Worm (Caenorhabditis elegans) whole organism, L3 larva: ENCODE results near the gene sax-2.

Source experiments
- ZK546.5 ChIP-seq: sonication (generic microtip); optimal IDR thresholded peaks from 2 replicates; lab custom pipeline; 2017; ENCODE audit warnings: missing biosample characterization, missing genetic modification characterization
- ceh-28 ChIP-seq: fragments of 150-350 bp; optimal IDR thresholded peaks from 2 replicates; lab custom pipeline; 2014; ENCODE audit warnings: missing biosample characterization, missing genetic modification reagents, missing genetic modification characterization
- ceh-82 ChIP-seq: fragments of 150-350 bp; optimal IDR thresholded peaks from 2 replicates; lab custom pipeline; 2014; ENCODE audit warnings: missing biosample characterization, missing genetic modification characterization
- ceh-9 ChIP-seq: sonication (generic microtip); optimal IDR thresholded peaks from 2 replicates; lab custom pipeline; 2018; ENCODE audit warnings: missing biosample characterization, missing genetic modification characterization
- egl-27 ChIP-seq: sonication (generic microtip); optimal IDR thresholded peaks from 4 replicates; lab custom pipeline; 2017; ENCODE audit warnings: missing biosample characterization, missing genetic modification reagents, missing genetic modification characterization
- elt-1 ChIP-seq: fragments of 150-350 bp; optimal IDR thresholded peaks from 2 replicates; lab custom pipeline; 2014; ENCODE audit warnings: missing biosample characterization, missing genetic modification characterization
- elt-2 ChIP-seq: sonication (generic microtip); optimal IDR thresholded peaks from 2 replicates; lab custom pipeline; 2016; ENCODE audit warnings: missing genetic modification reagents, mild to moderate bottlenecking, missing genetic modification characterization, missing compliant biosample characterization
- elt-3 ChIP-seq, 3 experiments: fragments of 150-350 bp in 1 of 3; sonication (generic microtip) in 2 of 3; optimal IDR thresholded peaks; 2 replicates in 2 of 3; 4 replicates in 1 of 3; lab custom pipeline; 2014 to 2017; ENCODE audit warnings: missing biosample characterization in 3 of 3, missing genetic modification characterization in 3 of 3
- eor-1 ChIP-seq, 2 experiments: fragments of 150-350 bp; optimal IDR thresholded peaks; 2 replicates each; lab custom pipeline; 2014 to 2018; ENCODE audit warnings: missing biosample characterization in 2 of 2, missing genetic modification characterization in 2 of 2
- lin-39 ChIP-seq: fragments of 150-350 bp; optimal IDR thresholded peaks from 2 replicates; lab custom pipeline; 2018; ENCODE audit warnings: missing biosample characterization, missing genetic modification reagents, missing genetic modification characterization
- lsy-12 ChIP-seq: sonication (generic microtip); optimal IDR thresholded peaks from 2 replicates; lab custom pipeline; 2016; ENCODE audit warnings: mild to moderate bottlenecking, missing genetic modification characterization, missing compliant biosample characterization
- mdl-1 ChIP-seq: fragments of 150-350 bp; optimal IDR thresholded peaks from 2 replicates; lab custom pipeline; 2014; ENCODE audit warnings: missing biosample characterization, missing genetic modification characterization
- mml-1 ChIP-seq: fragments of 150-350 bp; sonication (generic microtip); optimal IDR thresholded peaks from 3 replicates; lab custom pipeline; 2014; ENCODE audit warnings: missing biosample characterization, missing genetic modification characterization
- nfya-1 ChIP-seq: sonication (generic microtip); optimal IDR thresholded peaks from 2 replicates; lab custom pipeline; 2017; ENCODE audit warnings: missing genetic modification characterization, mild to moderate bottlenecking, missing compliant biosample characterization, antibody characterized with exemption, moderate library complexity; ENCODE audit not compliant: insufficient read depth
- nhr-11 ChIP-seq: fragments of 150-350 bp; optimal IDR thresholded peaks from 2 replicates; lab custom pipeline; 2014; ENCODE audit warnings: missing biosample characterization, missing genetic modification characterization
- nhr-12 ChIP-seq: fragments of 150-350 bp; optimal IDR thresholded peaks from 2 replicates; lab custom pipeline; 2014; ENCODE audit warnings: missing biosample characterization, missing genetic modification characterization
- nhr-23 ChIP-seq: fragments of 150-350 bp; optimal IDR thresholded peaks from 2 replicates; lab custom pipeline; 2014; ENCODE audit warnings: missing biosample characterization, missing genetic modification reagents, missing genetic modification characterization
- nhr-25 ChIP-seq: sonication (generic microtip); optimal IDR thresholded peaks from 2 replicates; lab custom pipeline; 2017; ENCODE audit warnings: missing biosample characterization, missing genetic modification characterization
- nhr-28 ChIP-seq: fragments of 150-350 bp; optimal IDR thresholded peaks from 2 replicates; lab custom pipeline; 2014; ENCODE audit warnings: missing biosample characterization, missing genetic modification characterization
- nhr-43 ChIP-seq: sonication (generic microtip); optimal IDR thresholded peaks from 2 replicates; lab custom pipeline; 2016; ENCODE audit warnings: mild to moderate bottlenecking, missing genetic modification characterization, missing compliant biosample characterization; ENCODE audit not compliant: poor library complexity, severe bottlenecking
- pha-4 ChIP-seq: fragments of 150-350 bp; optimal IDR thresholded peaks from 2 replicates; lab custom pipeline; 2014; ENCODE audit warnings: missing biosample characterization, missing genetic modification reagents, missing genetic modification characterization
- pqm-1 ChIP-seq: fragments of 150-350 bp; optimal IDR thresholded peaks from 2 replicates; lab custom pipeline; 2017; ENCODE audit warnings: missing biosample characterization, missing genetic modification characterization, inconsistent platforms
- skn-1 ChIP-seq: fragments of 150-350 bp; optimal IDR thresholded peaks from 2 replicates; lab custom pipeline; 2014; ENCODE audit warnings: missing biosample characterization, missing genetic modification characterization
- snpc-4 ChIP-seq: fragments of 150-350 bp; optimal IDR thresholded peaks from 2 replicates; lab custom pipeline; 2014; ENCODE audit warnings: missing biosample characterization, missing genetic modification characterization
- tbx-2 ChIP-seq: sonication (generic microtip); optimal IDR thresholded peaks from 2 replicates; lab custom pipeline; 2016; ENCODE audit warnings: mild to moderate bottlenecking, missing genetic modification characterization, missing compliant biosample characterization
- unc-62 ChIP-seq: fragments of 150-350 bp; sonication (generic microtip); optimal IDR thresholded peaks from 4 replicates; lab custom pipeline; 2014; ENCODE audit warnings: missing biosample characterization, missing genetic modification reagents, missing genetic modification characterization
- zag-1 ChIP-seq: fragments of 150-350 bp; optimal IDR thresholded peaks from 2 replicates; lab custom pipeline; 2014; ENCODE audit warnings: missing biosample characterization, missing genetic modification characterization
- ztf-11 ChIP-seq: fragments of 150-350 bp; optimal IDR thresholded peaks from 2 replicates; lab custom pipeline; 2014; ENCODE audit warnings: missing biosample characterization, missing genetic modification characterization
- ztf-4 ChIP-seq: fragments of 150-350 bp; optimal IDR thresholded peaks from 2 replicates; lab custom pipeline; 2014; ENCODE audit warnings: missing biosample characterization, missing genetic modification characterization

Gene sax-2

DNA sequence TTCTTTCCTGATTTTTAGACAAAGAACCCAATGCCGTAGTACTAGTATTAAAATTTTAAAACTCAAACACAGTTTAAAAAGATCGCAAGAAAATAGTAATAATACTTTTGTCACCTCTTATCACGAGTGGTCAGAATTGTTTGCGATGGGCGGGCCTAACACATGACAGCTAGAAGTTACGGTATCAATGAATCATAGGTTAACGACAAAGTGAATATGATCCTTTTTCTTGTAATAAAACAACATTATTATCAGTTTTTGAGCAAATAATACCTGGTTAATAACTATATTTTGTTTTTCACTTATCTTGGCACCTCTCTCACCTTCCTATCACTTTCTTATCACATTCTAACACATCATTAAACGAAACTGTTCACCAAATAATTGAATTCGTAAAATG, 3.5 kb downstream of the sax-2 start:
- TF ChIP-seq zag-1 (tag; lab: Kevin White, UChicago) (no peak), pqm-1 (tag; lab: Kevin White, UChicago) (peak; percentile 55), elt-2 (tag; lab: Kevin White, UChicago) (peak; percentile 65)
- TF ChIP-seq, all 47 proteins: peak for 2

DNA sequence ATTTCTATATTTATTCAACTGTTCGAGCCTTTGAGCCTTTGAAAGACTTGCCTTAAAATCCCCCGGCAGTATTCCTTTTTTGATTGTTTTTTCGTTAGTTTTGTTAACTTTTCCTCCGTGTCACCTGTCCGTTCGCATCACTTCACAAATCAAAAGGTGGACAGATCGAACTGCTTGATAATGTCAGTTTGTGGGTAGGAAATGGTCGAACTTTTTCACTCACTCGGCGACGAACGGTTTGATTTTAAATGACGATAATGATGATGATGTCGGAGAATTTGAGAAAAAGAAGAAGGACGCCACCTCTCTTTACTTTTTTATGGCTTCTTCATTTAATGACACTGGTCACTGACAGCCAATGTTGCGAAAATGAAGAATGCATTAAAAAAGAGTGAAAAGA, 9.6 kb downstream of the sax-2 start:
- no peak for TF ChIP-seq ZK546.5 (tag; lab: Kevin White, UChicago)
- peak; percentile 40 for TF ChIP-seq unc-62 (GFP tag; lab: Kevin White, UChicago)
- TF ChIP-seq zag-1 (tag; lab: Kevin White, UChicago): no peak
- TF ChIP-seq nhr-25 (tag; lab: Kevin White, UChicago): peak; percentile 39
- TF ChIP-seq elt-1: peak; percentile 63

DNA sequence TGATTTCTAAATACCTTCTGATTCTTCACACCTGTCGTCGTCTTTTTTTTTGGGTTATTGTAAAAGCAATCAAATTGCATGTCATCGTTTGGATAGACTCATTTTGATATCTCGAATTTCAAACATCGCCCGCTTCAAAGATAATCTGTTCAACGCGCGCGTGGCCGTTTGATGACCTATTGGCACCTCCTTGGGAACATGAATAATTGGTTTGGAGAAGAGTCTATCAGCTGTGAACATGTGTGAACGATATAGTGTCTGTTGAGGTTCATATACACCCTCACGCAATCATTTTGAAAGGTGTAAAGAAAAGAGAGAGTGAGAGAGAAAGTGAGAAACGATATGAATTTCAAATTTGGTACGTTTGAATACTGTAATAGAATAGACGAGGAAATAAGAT, 11.1 kb downstream of the sax-2 start:
- TF ChIP-seq elt-1 (no peak), snpc-4 (tag; lab: Kevin White, UChicago) (no peak)

DNA sequence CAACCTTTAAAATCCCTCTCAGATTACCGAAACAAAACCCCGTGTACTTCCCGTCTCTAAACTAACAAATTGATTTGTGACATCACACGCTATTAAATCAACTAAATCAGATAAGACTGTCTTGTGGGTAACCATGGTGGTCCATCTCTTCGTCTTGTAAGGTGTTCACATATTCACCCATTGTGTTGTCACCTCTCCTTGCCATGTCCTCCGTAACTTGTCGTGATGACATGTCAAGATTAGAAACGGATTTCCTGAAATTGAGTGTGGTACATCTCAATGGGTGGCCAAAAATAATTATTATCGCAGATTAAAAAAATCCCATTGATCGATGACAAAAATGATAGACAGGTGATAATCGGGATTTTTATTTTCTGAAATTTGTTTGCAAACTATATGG, 14.9 kb downstream of the sax-2 start:
- no peak for TF ChIP-seq pqm-1 (tag; lab: Kevin White, UChicago)
- TF ChIP-seq unc-62 (GFP tag; lab: Kevin White, UChicago): no peak
- no peak for TF ChIP-seq nhr-23 (tag; lab: Kevin White, UChicago)
- no peak for TF ChIP-seq nhr-11 (tag; lab: Kevin White, UChicago)
- TF ChIP-seq ceh-9 (tag; lab: Kevin White, UChicago): no peak
- no peak for TF ChIP-seq nhr-28 (tag; lab: Kevin White, UChicago)
- TF ChIP-seq skn-1: no peak
- no peak for TF ChIP-seq lin-39 (tag; lab: Kevin White, UChicago)
- no peak for TF ChIP-seq egl-27 (tag; lab: Kevin White, UChicago)
- TF ChIP-seq mml-1: no peak
- no peak for TF ChIP-seq nhr-25 (tag; lab: Kevin White, UChicago)
- TF ChIP-seq elt-3 (tag; optimal IDR thresholded peaks at IDR 0.05; lab: Kevin White, UChicago): no peak
- TF ChIP-seq, all 47 proteins: peak for 0

DNA sequence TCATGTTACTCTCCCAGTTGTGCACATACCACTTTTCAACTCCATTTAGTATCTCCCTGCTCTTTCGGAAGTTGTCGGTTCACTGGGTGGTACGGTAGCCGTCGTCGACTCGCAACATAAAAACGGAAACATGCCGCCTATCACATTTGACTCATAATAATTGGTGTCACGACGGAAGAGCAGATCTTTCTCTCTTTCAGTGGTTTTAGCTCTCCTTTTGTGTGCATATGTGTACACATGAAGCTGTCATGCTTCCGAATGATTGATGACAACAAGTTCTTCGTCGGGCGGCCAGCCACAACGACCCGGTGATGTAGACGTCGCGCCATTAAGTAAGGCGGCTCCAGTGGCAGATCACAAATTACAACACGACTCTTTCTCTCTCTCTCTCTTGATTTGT, 16.3 kb downstream of the sax-2 start:
- TF ChIP-seq tbx-2 (tag; lab: Kevin White, UChicago): peak; percentile 92
- no peak for TF ChIP-seq elt-1
- TF ChIP-seq nhr-12: no peak
- TF ChIP-seq lsy-12 (tag; lab: Kevin White, UChicago): no peak

DNA sequence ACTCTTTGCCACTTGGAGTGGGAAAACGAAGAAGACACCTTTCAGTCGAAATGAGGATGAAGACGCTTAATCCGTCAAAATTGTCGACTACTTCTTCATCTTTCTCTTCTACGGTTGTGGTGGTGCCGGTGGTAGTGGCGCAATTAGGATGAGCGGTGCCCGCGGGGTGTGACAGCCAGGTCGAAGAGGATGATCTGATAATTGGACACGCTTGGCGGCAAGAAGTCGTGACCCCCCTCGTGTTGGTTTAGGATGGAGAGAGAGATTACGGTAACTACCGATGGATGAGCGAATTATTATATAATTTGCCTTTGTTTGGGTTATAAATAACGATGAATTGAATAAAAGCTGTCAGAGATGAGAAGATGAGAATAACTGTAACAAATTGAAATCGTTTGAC, 17.5 kb downstream of the sax-2 start:
- TF ChIP-seq lsy-12 (tag; lab: Kevin White, UChicago): no peak
- TF ChIP-seq tbx-2 (tag; lab: Kevin White, UChicago): peak; percentile 75

DNA sequence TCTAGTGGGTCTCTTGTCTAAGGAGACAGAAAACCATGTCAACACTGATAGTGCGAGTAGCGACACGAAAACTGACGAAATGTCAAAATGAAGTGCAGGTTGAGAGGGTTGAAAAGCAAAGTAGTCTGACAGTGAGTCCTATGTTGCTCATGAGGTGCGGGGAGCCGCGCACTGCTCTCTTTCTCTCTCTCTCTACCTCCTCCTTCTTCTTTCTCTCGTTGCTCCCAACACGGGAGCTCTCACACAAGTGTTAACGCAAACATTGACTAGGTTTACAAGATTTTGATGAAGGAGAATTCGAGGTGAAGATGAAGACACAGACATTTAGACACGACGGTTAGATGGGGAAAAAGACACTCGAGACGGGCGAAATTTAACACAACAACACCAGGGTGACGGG, 19.8 kb downstream of the sax-2 start:
- TF ChIP-seq pha-4 (peak; percentile 84), nhr-25 (tag; lab: Kevin White, UChicago) (no peak), tbx-2 (tag; lab: Kevin White, UChicago) (peak; percentile 80)

DNA sequence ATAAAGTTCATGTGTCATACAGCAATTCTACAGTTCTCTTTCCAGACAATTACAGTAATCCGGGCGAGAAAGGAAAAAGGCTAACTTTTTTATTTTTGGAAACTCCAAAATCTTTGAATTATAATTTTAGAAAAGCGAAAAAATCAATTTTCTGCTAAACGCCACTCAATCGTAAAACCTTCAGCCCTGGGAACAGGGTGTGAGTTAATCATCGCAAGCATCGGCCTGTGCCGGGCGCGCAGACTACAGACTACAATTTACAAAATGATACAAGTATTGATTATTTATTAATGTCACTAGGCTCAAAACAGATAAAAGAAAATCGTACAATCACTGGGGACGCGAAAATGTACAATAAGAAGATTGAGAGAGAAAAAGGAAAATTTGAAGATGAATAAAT, 21.2 kb downstream of the sax-2 start:
- TF ChIP-seq nhr-11 (tag; lab: Kevin White, UChicago) (no peak), elt-2 (tag; lab: Kevin White, UChicago) (no peak), mdl-1 (tag; lab: Kevin White, UChicago) (no peak), ztf-4 (no peak), tbx-2 (tag; lab: Kevin White, UChicago) (no peak), ZK546.5 (tag; lab: Kevin White, UChicago) (no peak), eor-1 (tag; optimal IDR thresholded peaks at IDR 0.05; lab: Kevin White, UChicago) (no peak), ztf-11 (tag; lab: Kevin White, UChicago) (no peak), ceh-82 (tag; lab: Kevin White, UChicago) (no peak), ceh-28 (no peak), zag-1 (tag; lab: Kevin White, UChicago) (no peak), nhr-23 (tag; lab: Kevin White, UChicago) (no peak), nhr-43 (tag; lab: Kevin White, UChicago) (no peak), snpc-4 (tag; lab: Kevin White, UChicago) (no peak), pha-4 (no peak), nfya-1 (tag; lab: Kevin White, UChicago) (no peak)
